Worm (Caenorhabditis elegans) whole organism, early embryonic: ENCODE measurements around the gene T11G6.2.

Source experiments
- B0310.2 ChIP-seq: sonication (generic microtip); optimal IDR thresholded peaks from 2 replicates; lab custom pipeline; 2016; ENCODE audit warnings: mild to moderate bottlenecking, missing genetic modification characterization, missing compliant biosample characterization
- F13C5.2 ChIP-seq: sonication (generic microtip); optimal IDR thresholded peaks from 2 replicates; lab custom pipeline; 2017; ENCODE audit warnings: mild to moderate bottlenecking, missing genetic modification characterization, inconsistent platforms, missing compliant biosample characterization
- aly-1 ChIP-seq: sonication (generic microtip); optimal IDR thresholded peaks from 2 replicates; lab custom pipeline; 2016; ENCODE audit warnings: missing genetic modification characterization, missing compliant biosample characterization
- ama-1 ChIP-seq: fragments of 150-350 bp; optimal IDR thresholded peaks from 2 replicates; lab custom pipeline; 2014
- ceh-13 ChIP-seq: fragments of 200-800 bp; sonication (Bioruptor generic); optimal IDR thresholded peaks from 2 replicates; lab custom pipeline; 2018; ENCODE audit warnings: mild to moderate bottlenecking, missing genetic modification characterization, missing compliant biosample characterization
- ceh-36 ChIP-seq: sonication (generic microtip); optimal IDR thresholded peaks from 2 replicates; lab custom pipeline; 2016; ENCODE audit warnings: missing genetic modification characterization, inconsistent platforms, missing compliant biosample characterization
- ets-7 ChIP-seq: sonication (generic microtip); optimal IDR thresholded peaks from 2 replicates; lab custom pipeline; 2016; ENCODE audit warnings: missing genotype, missing genetic modification characterization, missing compliant biosample characterization
- flt-1 ChIP-seq: fragments of 200-800 bp; sonication (Bioruptor generic); IDR thresholded peaks from 2 replicates; pipeline ENCODE4 v1.3.6; 2022; ENCODE audit warnings: missing genetic modification characterization, missing compliant biosample characterization
- hmbx-1 ChIP-seq: sonication (generic microtip); optimal IDR thresholded peaks from 2 replicates; lab custom pipeline; 2016; ENCODE audit warnings: mild to moderate bottlenecking, missing genetic modification characterization, missing compliant biosample characterization
- hmg-4 ChIP-seq: fragments of 200-800 bp; sonication (Bioruptor generic); optimal IDR thresholded peaks from 2 replicates; lab custom pipeline; 2018; ENCODE audit warnings: mild to moderate bottlenecking, missing genetic modification characterization, missing compliant biosample characterization
- hnd-1 ChIP-seq: sonication (generic microtip); optimal IDR thresholded peaks from 2 replicates; lab custom pipeline; 2016; ENCODE audit warnings: missing genetic modification characterization, missing compliant biosample characterization
- pes-1 ChIP-seq: fragments of 200-800 bp; sonication (Bioruptor generic); IDR thresholded peaks from 2 replicates; pipeline ENCODE4 v1.3.6; 2022; ENCODE audit warnings: missing genetic modification reagents, missing genetic modification characterization, missing compliant biosample characterization
- scrt-1 ChIP-seq: fragments of 200-800 bp; sonication (Bioruptor generic); IDR thresholded peaks from 2 replicates; pipeline ENCODE4 v1.3.6; 2022; ENCODE audit warnings: missing genetic modification characterization, missing compliant biosample characterization
- sea-1 ChIP-seq: fragments of 200-800 bp; sonication (Bioruptor generic); conservative IDR thresholded peaks from 2 replicates; pipeline ENCODE4 v1.3.6; 2022; ENCODE audit warnings: missing genetic modification characterization, missing compliant biosample characterization
- tbx-11 ChIP-seq: fragments of 200-800 bp; sonication (Bioruptor generic); IDR thresholded peaks from 2 replicates; pipeline ENCODE4 v1.3.6; 2022; ENCODE audit warnings: missing genetic modification characterization, missing compliant biosample characterization
- tbx-37 ChIP-seq: fragments of 200-800 bp; sonication (Bioruptor generic); conservative IDR thresholded peaks from 2 replicates; pipeline ENCODE4 v1.3.6; 2022; ENCODE audit warnings: missing genetic modification reagents, missing genetic modification characterization, missing compliant biosample characterization
- tra-4 ChIP-seq: sonication (generic microtip); optimal IDR thresholded peaks from 2 replicates; lab custom pipeline; 2017; ENCODE audit warnings: missing genetic modification characterization, missing compliant biosample characterization

Gene T11G6.2

DNA sequence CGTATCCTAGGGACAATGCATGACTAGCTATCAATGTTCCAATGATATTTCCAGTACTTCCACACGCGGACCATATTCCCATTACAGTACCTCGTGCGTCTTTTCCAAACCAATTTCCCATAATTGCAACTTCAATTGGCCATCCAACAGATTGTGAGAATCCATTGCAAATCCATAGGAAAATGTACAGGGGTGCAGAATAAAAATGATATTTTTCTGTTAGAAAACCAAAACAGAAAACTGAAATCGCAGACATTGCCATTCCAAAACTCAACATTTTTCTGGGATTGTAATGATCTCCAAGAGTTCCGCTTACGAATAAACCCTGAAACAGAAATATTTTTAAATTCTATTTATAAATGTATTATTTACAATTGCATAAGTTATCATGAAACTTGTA is 7.2 kb downstream of the T11G6.2 start:
- TF ChIP-seq aly-1 (tag; lab: Kevin White, UChicago), result no peak
- TF ChIP-seq tra-4, result no peak
- no peak for TF ChIP-seq flt-1 (GFP tag; lab: Robert Waterston, UW)
- TF ChIP-seq hmg-4 (GFP tag; lab: Kevin White, UChicago), result no peak
- TF ChIP-seq tbx-11 (GFP tag; lab: Robert Waterston, UW), result no peak
- no peak for TF ChIP-seq tbx-37 (GFP tag; lab: Robert Waterston, UW)
- no peak for TF ChIP-seq B0310.2
- TF ChIP-seq ceh-13 (GFP tag; lab: Kevin White, UChicago), result no peak
- no peak for TF ChIP-seq hmbx-1 (tag; lab: Kevin White, UChicago)
- no peak for TF ChIP-seq ets-7 (tag; lab: Kevin White, UChicago)
- no peak for TF ChIP-seq pes-1 (GFP tag; lab: Robert Waterston, UW)
- TF ChIP-seq F13C5.2 (tag; lab: Kevin White, UChicago), result no peak
- no peak for TF ChIP-seq ceh-36 (tag; lab: Kevin White, UChicago)
- TF ChIP-seq scrt-1 (GFP tag; lab: Robert Waterston, UW), result no peak
- no peak for TF ChIP-seq ama-1 (lab: Kevin White, UChicago)

DNA sequence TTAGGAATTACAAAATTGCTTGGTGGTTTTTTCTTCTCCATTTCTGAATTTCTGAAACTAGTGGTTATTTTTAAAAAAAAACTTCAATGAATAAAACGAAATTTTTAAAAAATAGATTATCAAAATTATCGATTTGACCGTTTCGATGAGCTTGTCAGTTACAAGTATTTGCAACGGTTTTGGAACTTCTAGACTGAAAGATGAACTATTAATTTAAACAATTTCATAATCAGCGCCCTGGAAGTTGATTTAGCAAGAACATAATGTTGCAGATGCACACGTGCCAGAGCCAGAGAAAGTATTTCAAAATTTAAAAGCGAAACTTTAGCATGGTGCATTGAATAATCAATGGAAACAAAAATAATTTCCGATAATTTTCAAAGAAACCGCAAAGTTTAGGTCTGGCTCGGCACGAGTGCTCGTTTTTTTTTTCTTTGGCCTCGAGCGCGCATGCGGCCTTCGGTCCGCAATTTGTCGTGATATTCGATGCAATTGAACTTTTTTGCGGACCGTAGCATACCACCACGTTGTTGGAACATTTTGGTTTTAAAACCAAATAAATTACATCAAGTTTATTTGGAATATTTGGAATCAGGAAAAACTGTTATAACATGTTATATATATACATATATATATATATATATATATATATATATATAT is 15.5 kb downstream of the T11G6.2 start, which contains the start of gene T11G6.5:
Gene T11G6.5 (minus strand): TSS at position 51 of the 660 bp plus-strand sequence.
- TF ChIP-seq ets-7 (tag; lab: Kevin White, UChicago) (no peak), hmg-4 (GFP tag; lab: Kevin White, UChicago) (no peak), B0310.2 (no peak), hnd-1 (tag; lab: Kevin White, UChicago) (no peak), F13C5.2 (tag; lab: Kevin White, UChicago) (no peak), tbx-11 (GFP tag; lab: Robert Waterston, UW) (no peak)

- TF ChIP-seq tbx-37 (GFP tag; lab: Robert Waterston, UW) (no peak), pes-1 (GFP tag; lab: Robert Waterston, UW) (no peak), tbx-11 (GFP tag; lab: Robert Waterston, UW) (no peak), flt-1 (GFP tag; lab: Robert Waterston, UW) (no peak), B0310.2 (no peak), ceh-13 (GFP tag; lab: Kevin White, UChicago) (no peak)
These were observed 16.1 kb downstream of the T11G6.2 start for ce11 chrIV:10842232-10842631.

ce11 chrIV:10832148-10832547 is 26.1 kb downstream of the T11G6.2 start, which contains the start of gene best-15:
Gene best-15 (minus strand): TSS chrIV:10832248.
- TF ChIP-seq ama-1 (lab: Kevin White, UChicago) (no peak), flt-1 (GFP tag; lab: Robert Waterston, UW) (no peak), ets-7 (tag; lab: Kevin White, UChicago) (no peak), ceh-36 (tag; lab: Kevin White, UChicago) (no peak), aly-1 (tag; lab: Kevin White, UChicago) (no peak), tbx-37 (GFP tag; lab: Robert Waterston, UW) (no peak), hmbx-1 (tag; lab: Kevin White, UChicago) (no peak), tra-4 (no peak), hnd-1 (tag; lab: Kevin White, UChicago) (no peak), F13C5.2 (tag; lab: Kevin White, UChicago) (no peak)

DNA sequence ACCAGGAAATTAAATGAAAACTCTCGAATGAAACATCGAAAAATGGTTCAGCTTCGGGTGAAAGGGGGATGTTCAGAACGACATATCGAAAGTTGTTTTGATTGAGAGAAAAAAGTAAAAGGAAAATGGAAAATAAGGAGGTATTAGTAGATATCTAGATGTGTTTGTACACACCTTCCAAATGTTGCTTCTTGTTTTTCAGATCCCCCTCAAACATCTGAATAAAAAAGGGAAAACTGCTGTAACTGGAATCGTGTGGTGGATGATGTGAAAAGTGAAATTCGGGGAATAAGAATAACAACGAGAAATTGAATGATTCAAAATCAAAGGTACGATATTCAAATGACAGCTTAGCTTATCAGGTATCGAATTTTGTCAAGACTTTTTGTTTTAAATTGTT is 30.2 kb downstream of the T11G6.2 start, which contains the start of gene npax-3:
Gene npax-3 (minus strand): TSS at position 101 of the 400 bp plus-strand sequence.
- TF ChIP-seq hnd-1 (tag; lab: Kevin White, UChicago), result no peak
- no peak for TF ChIP-seq scrt-1 (GFP tag; lab: Robert Waterston, UW)
- TF ChIP-seq ama-1 (lab: Kevin White, UChicago), result no peak
- TF ChIP-seq ets-7 (tag; lab: Kevin White, UChicago), result no peak
- TF ChIP-seq pes-1 (GFP tag; lab: Robert Waterston, UW), result no peak
- TF ChIP-seq tbx-37 (GFP tag; lab: Robert Waterston, UW), result no peak
- TF ChIP-seq flt-1 (GFP tag; lab: Robert Waterston, UW), result no peak
- TF ChIP-seq aly-1 (tag; lab: Kevin White, UChicago), result no peak
- no peak for TF ChIP-seq tbx-11 (GFP tag; lab: Robert Waterston, UW)
- TF ChIP-seq ceh-36 (tag; lab: Kevin White, UChicago), result no peak
- TF ChIP-seq hmbx-1 (tag; lab: Kevin White, UChicago), result no peak
- no peak for TF ChIP-seq B0310.2
- TF ChIP-seq tra-4, result no peak
- no peak for TF ChIP-seq ceh-13 (GFP tag; lab: Kevin White, UChicago)
- TF ChIP-seq F13C5.2 (tag; lab: Kevin White, UChicago), result no peak
- no peak for TF ChIP-seq hmg-4 (GFP tag; lab: Kevin White, UChicago)
- TF ChIP-seq sea-1 (GFP tag; lab: Robert Waterston, UW), result no peak

- TF ChIP-seq ama-1 (lab: Kevin White, UChicago), result peak; percentile 65
- TF ChIP-seq sea-1 (GFP tag; lab: Robert Waterston, UW), result no peak
These were observed 32.3 kb downstream of the T11G6.2 start for ce11 chrIV:10826029-10826428.

DNA sequence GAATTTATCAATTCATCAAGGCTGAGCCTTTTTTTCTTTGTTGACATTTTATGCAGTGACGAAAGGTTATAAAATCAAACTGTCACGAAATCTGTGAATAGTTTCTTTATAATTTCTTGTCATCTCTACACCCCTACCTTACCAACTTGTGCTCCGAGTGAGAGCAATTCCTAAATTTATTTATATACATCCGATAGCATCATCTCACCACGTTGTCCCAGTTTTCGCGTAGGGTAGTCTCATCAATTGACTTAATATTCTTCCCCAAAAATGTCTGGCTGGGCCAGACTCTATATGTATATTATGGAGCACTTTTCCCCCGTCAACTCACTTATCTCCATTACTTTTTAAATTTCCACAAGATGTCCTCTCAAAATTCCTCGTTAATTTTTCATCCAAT is 32.9 kb downstream of the T11G6.2 start:
- TF ChIP-seq sea-1 (GFP tag; lab: Robert Waterston, UW) (no peak), B0310.2 (no peak), tbx-37 (GFP tag; lab: Robert Waterston, UW) (no peak), ceh-36 (tag; lab: Kevin White, UChicago) (no peak), hnd-1 (tag; lab: Kevin White, UChicago) (no peak), ets-7 (tag; lab: Kevin White, UChicago) (no peak), hmg-4 (GFP tag; lab: Kevin White, UChicago) (no peak), tra-4 (no peak), F13C5.2 (tag; lab: Kevin White, UChicago) (no peak), aly-1 (tag; lab: Kevin White, UChicago) (no peak)
